Worm (Caenorhabditis elegans) whole organism, L1 larva: ENCODE measurements around the gene B0281.5.

Source experiments
- aha-1 ChIP-seq: fragments of 150-350 bp; optimal IDR thresholded peaks from 2 replicates; lab custom pipeline; 2014; ENCODE audit warnings: missing biosample characterization, missing genetic modification characterization
- ama-1 ChIP-seq: fragments of 150-350 bp; optimal IDR thresholded peaks from 2 replicates; lab custom pipeline; 2014
- ces-1 ChIP-seq: fragments of 150-350 bp; optimal IDR thresholded peaks from 2 replicates; lab custom pipeline; 2014; ENCODE audit warnings: missing biosample characterization, missing genetic modification reagents, missing genetic modification characterization
- egl-27 ChIP-seq, 2 experiments: fragments of 150-350 bp in 1 of 2; sonication (generic microtip); optimal IDR thresholded peaks; 3 replicates each; lab custom pipeline; 2017 to 2018; ENCODE audit warnings: missing biosample characterization in 2 of 2, missing genetic modification characterization in 2 of 2, missing genetic modification reagents in 2 of 2
- hlh-4 ChIP-seq: sonication (generic microtip); optimal IDR thresholded peaks from 2 replicates; lab custom pipeline; 2016; ENCODE audit warnings: mild to moderate bottlenecking, missing genetic modification characterization, missing compliant biosample characterization
- jun-1 ChIP-seq: fragments of 150-350 bp; optimal IDR thresholded peaks from 2 replicates; lab custom pipeline; 2014; ENCODE audit warnings: missing biosample characterization, missing genetic modification reagents, missing genetic modification characterization
- lin-15B ChIP-seq: fragments of 150-350 bp; sonication (generic microtip); optimal IDR thresholded peaks from 3 replicates; lab custom pipeline; 2014; ENCODE audit warnings: missing biosample characterization, missing genetic modification characterization
- lsy-2 ChIP-seq, 2 experiments: fragments of 150-350 bp; optimal IDR thresholded peaks; 2 replicates each; lab custom pipeline; 2014; ENCODE audit warnings: missing biosample characterization in 2 of 2, missing genetic modification characterization in 2 of 2
- pag-3 ChIP-seq: sonication (generic microtip); optimal IDR thresholded peaks from 2 replicates; lab custom pipeline; 2017; ENCODE audit warnings: missing genetic modification characterization, mild to moderate bottlenecking, missing compliant biosample characterization, antibody characterized with exemption, borderline replicate concordance; ENCODE audit not compliant: insufficient read depth
- snpc-4 ChIP-seq: fragments of 150-350 bp; optimal IDR thresholded peaks from 2 replicates; lab custom pipeline; 2014; ENCODE audit warnings: missing biosample characterization, missing genetic modification characterization
- tbx-2 ChIP-seq: sonication (generic microtip); optimal IDR thresholded peaks from 2 replicates; lab custom pipeline; 2016; ENCODE audit warnings: missing genetic modification characterization, missing compliant biosample characterization
- unc-86 ChIP-seq: sonication (generic microtip); optimal IDR thresholded peaks from 2 replicates; lab custom pipeline; 2016; ENCODE audit warnings: missing genetic modification characterization, missing compliant biosample characterization
- xbp-1 ChIP-seq: sonication (generic microtip); optimal IDR thresholded peaks from 2 replicates; lab custom pipeline; 2016; ENCODE audit warnings: missing genetic modification characterization, missing compliant biosample characterization
- ztf-4 ChIP-seq: fragments of 150-350 bp; optimal IDR thresholded peaks from 2 replicates; lab custom pipeline; 2014; ENCODE audit warnings: missing biosample characterization, missing genetic modification characterization

ce11 chrII:2253676-2254075 is 47.1 kb downstream of the B0281.5 start:
- TF ChIP-seq unc-86 (no peak), ama-1 (lab: Kevin White, UChicago) (no peak), aha-1 (tag; lab: Kevin White, UChicago) (no peak), jun-1 (tag; lab: Kevin White, UChicago) (no peak), lin-15B (no peak), pag-3 (no peak), lsy-2 (tag; optimal IDR thresholded peaks at IDR 0.05; lab: Kevin White, UChicago) (no peak), tbx-2 (tag; lab: Kevin White, UChicago) (no peak), ces-1 (GFP tag; lab: Kevin White, UChicago) (no peak), egl-27 (tag; optimal IDR thresholded peaks at IDR 0.05; lab: Kevin White, UChicago) (no peak), xbp-1 (tag; lab: Kevin White, UChicago) (no peak), ztf-4 (no peak), snpc-4 (tag; lab: Kevin White, UChicago) (no peak), hlh-4 (no peak)
